Worm (Caenorhabditis elegans): Measurements from ENCODE around the gene srz-44.

ce11 chrV:15666718-15667117 is 28.0 kb upstream of the srz-44 start:
- TF ChIP-seq cog-1 (tag; optimal IDR thresholded peaks at IDR 0.05) (no peak), med-1 (GFP tag; optimal IDR thresholded peaks at IDR 0.05; ENCODE audit: insufficient read depth) (no peak), ztf-23 (GFP tag; IDR thresholded peaks at IDR 0.05) (no peak), ref-1 (GFP tag; conservative IDR thresholded peaks at IDR 0.05) (no peak), tab-1 (GFP tag; IDR thresholded peaks at IDR 0.05) (no peak), T22C8.4 (GFP tag; IDR thresholded peaks at IDR 0.05) (no peak), klf-2 (GFP tag; conservative IDR thresholded peaks at IDR 0.05) (no peak), flt-1 (GFP tag; IDR thresholded peaks at IDR 0.05) (no peak), ztf-29 (GFP tag; IDR thresholded peaks at IDR 0.05) (no peak)
